Fruit fly (Drosophila melanogaster): ENCODE results near the gene Tango6.

- TF ChIP-seq CG8478 (optimal IDR thresholded peaks at IDR 0.05) (no peak), CTCF (optimal IDR thresholded peaks at IDR 0.05) (no peak)
Measured at dm6 chr2L:18955666-18956065, 13.2 kb upstream of the Tango6 start.

Data from S2 (cell line).